2 fruit fly cellular contexts compared by ENCODE assay signal in genomic region chr2L:14599058-14599789, dm6.
TF ChIP-seq lines count a peak whose summit lies in the region.

No protein-coding gene starts in this region.

TF ChIP-seq in whole organism, embryonic, 481 proteins besides CTCF, POLR2A, EP300 and RAD21 (continued from another document and continues in another):
- TF ChIP-seq CG1024 (GFP tag; IDR thresholded peaks at IDR 0.05; lab: Robert Waterston, UW): no peak
- TF ChIP-seq vvl (GFP tag; IDR thresholded peaks at IDR 0.05; lab: Robert Waterston, UW): peak; percentile 44; the same call in 1 of the 2 replicates
- no peak for TF ChIP-seq fd96Cb (tag; optimal IDR thresholded peaks at IDR 0.05; lab: Kevin White, UChicago)
- TF ChIP-seq CG15269 (tag; optimal IDR thresholded peaks at IDR 0.05; lab: Kevin White, UChicago): peak; percentile 15
- TF ChIP-seq CG34376 (GFP tag; optimal IDR thresholded peaks at IDR 0.05; lab: Kevin White, UChicago): peak; percentile 33
- peak; percentile 24 for TF ChIP-seq nom (GFP tag; optimal IDR thresholded peaks at IDR 0.05; lab: Kevin White, UChicago)
- peak; percentile 77 for TF ChIP-seq zen2 (GFP tag; IDR thresholded peaks at IDR 0.05; lab: Robert Waterston, UW; ENCODE audit: partially characterized antibody)
- TF ChIP-seq unc-4 (GFP tag; IDR thresholded peaks at IDR 0.05; lab: Robert Waterston, UW; ENCODE audit: partially characterized antibody): peak; percentile 53
- peak in 1 of 2 experiments; percentile 9 for TF ChIP-seq eve (GFP tag; optimal IDR thresholded peaks at IDR 0.05; lab: Kevin White, UChicago)
- TF ChIP-seq NFAT (GFP tag; IDR thresholded peaks at IDR 0.05; lab: Robert Waterston, UW): no peak
- peak; percentile 70; the same call in 2 of the 3 replicates for TF ChIP-seq HLH4C (GFP tag; IDR thresholded peaks at IDR 0.05; lab: Robert Waterston, UW; ENCODE audit: partially characterized antibody)
- TF ChIP-seq CG7839 (tag; optimal IDR thresholded peaks at IDR 0.05; lab: Kevin White, UChicago): no peak
- TF ChIP-seq tap (tag; optimal IDR thresholded peaks at IDR 0.05; lab: Kevin White, UChicago): peak; percentile 40
- TF ChIP-seq Camta (GFP tag; optimal IDR thresholded peaks at IDR 0.05; lab: Kevin White, UChicago): no peak
- TF ChIP-seq CG4404 (GFP tag; IDR thresholded peaks at IDR 0.05; lab: Robert Waterston, UW): no peak
- peak; percentile 68 for TF ChIP-seq knrl (GFP tag; IDR thresholded peaks at IDR 0.05; lab: Robert Waterston, UW; ENCODE audit: partially characterized antibody)
- no peak for TF ChIP-seq CG9437 (GFP tag; optimal IDR thresholded peaks at IDR 0.05; lab: Kevin White, UChicago)
- peak; percentile 64; the same call in 1 of the 2 replicates for TF ChIP-seq ato (GFP tag; IDR thresholded peaks at IDR 0.05; lab: Robert Waterston, UW; ENCODE audit: partially characterized antibody)
- peak; percentile 83 for TF ChIP-seq tna (GFP tag; IDR thresholded peaks at IDR 0.05; lab: Robert Waterston, UW; ENCODE audit: partially characterized antibody)
- TF ChIP-seq CG6854 (GFP tag; optimal IDR thresholded peaks at IDR 0.05; lab: Kevin White, UChicago): peak; percentile 6
- no peak for TF ChIP-seq Hsf (GFP tag; optimal IDR thresholded peaks at IDR 0.05; lab: Kevin White, UChicago)
- TF ChIP-seq sens-2 (GFP tag; IDR thresholded peaks at IDR 0.05; lab: Robert Waterston, UW): no peak
- no peak for TF ChIP-seq CG32772 (GFP tag; IDR thresholded peaks at IDR 0.05; lab: Robert Waterston, UW)
- TF ChIP-seq Trl (optimal IDR thresholded peaks at IDR 0.05; lab: Kevin White, UChicago): no peak
- no peak for TF ChIP-seq Trl (GFP tag; optimal IDR thresholded peaks at IDR 0.05; lab: Kevin White, UChicago)
- peak; percentile 76 for TF ChIP-seq Scr (GFP tag; IDR thresholded peaks at IDR 0.05; lab: Robert Waterston, UW; ENCODE audit: partially characterized antibody)
- peak; percentile 82 for TF ChIP-seq mld (GFP tag; IDR thresholded peaks at IDR 0.05; lab: Robert Waterston, UW; ENCODE audit: partially characterized antibody)
- peak; percentile 70 for TF ChIP-seq CG13287 (GFP tag; IDR thresholded peaks at IDR 0.05; lab: Robert Waterston, UW; ENCODE audit: partially characterized antibody)
- no peak for TF ChIP-seq CG11723 (GFP tag; optimal IDR thresholded peaks at IDR 0.05; lab: Kevin White, UChicago)
- TF ChIP-seq Opbp (GFP tag; IDR thresholded peaks at IDR 0.05; lab: Robert Waterston, UW; ENCODE audit: partially characterized antibody): peak; percentile 88
- peak; percentile 100 for TF ChIP-seq Bdp1 (GFP tag; optimal IDR thresholded peaks at IDR 0.05; lab: Kevin White, UChicago)
- no peak for TF ChIP-seq CG1233 (GFP tag; optimal IDR thresholded peaks at IDR 0.05; lab: Kevin White, UChicago)
- TF ChIP-seq sug (tag; optimal IDR thresholded peaks at IDR 0.05; lab: Kevin White, UChicago): peak; percentile 38
- TF ChIP-seq chm (GFP tag; IDR thresholded peaks at IDR 0.05; lab: Robert Waterston, UW): peak; percentile 59; the same call in 1 of the 2 replicates
- peak; percentile 64; the same call in 3 of the 4 replicates for TF ChIP-seq Dll (GFP tag; IDR thresholded peaks at IDR 0.05; lab: Robert Waterston, UW; ENCODE audit: partially characterized antibody)
- no peak for TF ChIP-seq Hr39 (optimal IDR thresholded peaks at IDR 0.05; lab: Kevin White, UChicago)
- TF ChIP-seq Pdp1 (GFP tag; optimal IDR thresholded peaks at IDR 0.05; lab: Kevin White, UChicago): peak in 1 of 2 experiments; percentile 12
- TF ChIP-seq chinmo (GFP tag; IDR thresholded peaks at IDR 0.05; lab: Robert Waterston, UW; ENCODE audit: partially characterized antibody): peak; percentile 86; the same call in 3 of the 4 replicates
- peak; percentile 15 for TF ChIP-seq mirr (GFP tag; optimal IDR thresholded peaks at IDR 0.05; lab: Kevin White, UChicago)
- TF ChIP-seq CG16813 (GFP tag; IDR thresholded peaks at IDR 0.05; lab: Robert Waterston, UW; ENCODE audit: partially characterized antibody): peak; percentile 83
- TF ChIP-seq Bgb (GFP tag; IDR thresholded peaks at IDR 0.05; lab: Robert Waterston, UW; ENCODE audit: partially characterized antibody): peak; percentile 84
- no peak for TF ChIP-seq CG3726 (GFP tag; IDR thresholded peaks at IDR 0.05; lab: Robert Waterston, UW)
- TF ChIP-seq tio (GFP tag; optimal IDR thresholded peaks at IDR 0.05; lab: Kevin White, UChicago): no peak
- peak; percentile 61 for TF ChIP-seq Med (GFP tag; lab: Kevin White, UChicago)
- peak; percentile 85 for TF ChIP-seq bbx (GFP tag; IDR thresholded peaks at IDR 0.05; lab: Robert Waterston, UW; ENCODE audit: partially characterized antibody)
- TF ChIP-seq nerfin-2 (GFP tag; IDR thresholded peaks at IDR 0.05; lab: Robert Waterston, UW; ENCODE audit: partially characterized antibody): peak; percentile 81
- TF ChIP-seq CG13894 (tag; optimal IDR thresholded peaks at IDR 0.05; lab: Kevin White, UChicago): peak; percentile 17
- peak; percentile 74 for TF ChIP-seq exex (tag; optimal IDR thresholded peaks at IDR 0.05; lab: Kevin White, UChicago)
- no peak for TF ChIP-seq CG7987 (GFP tag; optimal IDR thresholded peaks at IDR 0.05; lab: Kevin White, UChicago)
- TF ChIP-seq fu2 (GFP tag; optimal IDR thresholded peaks at IDR 0.05; lab: Kevin White, UChicago): no peak
- TF ChIP-seq Dp (GFP tag; optimal IDR thresholded peaks at IDR 0.05; lab: Kevin White, UChicago): no peak
- TF ChIP-seq hbn (GFP tag; IDR thresholded peaks at IDR 0.05; lab: Robert Waterston, UW; ENCODE audit: partially characterized antibody): peak; percentile 39; the same call in 1 of the 2 replicates
- peak; percentile 79 for TF ChIP-seq amos (GFP tag; IDR thresholded peaks at IDR 0.05; lab: Robert Waterston, UW; ENCODE audit: partially characterized antibody)
- TF ChIP-seq Rfx (GFP tag; IDR thresholded peaks at IDR 0.05; lab: Robert Waterston, UW): peak; percentile 40; the same call in 1 of the 2 replicates
- peak; percentile 56; the same call in 1 of the 3 replicates for TF ChIP-seq ci (GFP tag; IDR thresholded peaks at IDR 0.05; lab: Robert Waterston, UW)
- TF ChIP-seq vnd (GFP tag; IDR thresholded peaks at IDR 0.05; lab: Robert Waterston, UW; ENCODE audit: partially characterized antibody): peak; percentile 70
- TF ChIP-seq CG33213 (GFP tag; optimal IDR thresholded peaks at IDR 0.05; lab: Kevin White, UChicago): no peak
- no peak for TF ChIP-seq Fer3 (tag; optimal IDR thresholded peaks at IDR 0.05; lab: Kevin White, UChicago)
- no peak for TF ChIP-seq CG11456 (GFP tag; IDR thresholded peaks at IDR 0.05; lab: Robert Waterston, UW)
- peak in 1 of 3 experiments; percentile 44 for TF ChIP-seq Stat92E (GFP tag; optimal IDR thresholded peaks at IDR 0.05; lab: Kevin White, UChicago)

TF ChIP-seq in whole organism, prepupa, 60 proteins besides CTCF, POLR2A, EP300 and RAD21 (continued from another document):
- no peak for TF ChIP-seq dac (GFP tag; optimal IDR thresholded peaks at IDR 0.05; lab: Kevin White, UChicago)
- TF ChIP-seq CG32006 (GFP tag; optimal IDR thresholded peaks at IDR 0.05; lab: Kevin White, UChicago): no peak
- no peak for TF ChIP-seq CG8119 (GFP tag; IDR thresholded peaks at IDR 0.05; lab: Robert Waterston, UW)
- TF ChIP-seq Met (GFP tag; optimal IDR thresholded peaks at IDR 0.05; lab: Kevin White, UChicago): peak; percentile 13
- TF ChIP-seq CG6792 (GFP tag; optimal IDR thresholded peaks at IDR 0.05; lab: Kevin White, UChicago): no peak
- no peak for TF ChIP-seq achi (GFP tag; optimal IDR thresholded peaks at IDR 0.05; lab: Kevin White, UChicago)
- TF ChIP-seq Smox (GFP tag; optimal IDR thresholded peaks at IDR 0.05; lab: Kevin White, UChicago): no peak
- TF ChIP-seq fd85E (GFP tag; optimal IDR thresholded peaks at IDR 0.05; lab: Kevin White, UChicago): no peak
- peak; percentile 52 for TF ChIP-seq dsx (GFP tag; optimal IDR thresholded peaks at IDR 0.05; lab: Kevin White, UChicago; ENCODE audit: poor library complexity, severe bottlenecking)
- no peak for TF ChIP-seq fkh (GFP tag; optimal IDR thresholded peaks at IDR 0.05; lab: Kevin White, UChicago)
- peak; percentile 49 for TF ChIP-seq Eip78C (GFP tag; lab: Kevin White, UChicago)
- no peak for TF ChIP-seq Hr4 (GFP tag; optimal IDR thresholded peaks at IDR 0.05; lab: Kevin White, UChicago)
- TF ChIP-seq CG34406 (GFP tag; optimal IDR thresholded peaks at IDR 0.05; lab: Kevin White, UChicago): no peak
- no peak for TF ChIP-seq CG10669 (GFP tag; optimal IDR thresholded peaks at IDR 0.05; lab: Kevin White, UChicago)
- TF ChIP-seq fd59A (GFP tag; optimal IDR thresholded peaks at IDR 0.05; lab: Kevin White, UChicago): no peak
- no peak for TF ChIP-seq CG1621 (tag; optimal IDR thresholded peaks at IDR 0.05; lab: Kevin White, UChicago)
- peak; percentile 54; the same call in 1 of the 2 replicates for TF ChIP-seq CG15336 (GFP tag; IDR thresholded peaks at IDR 0.05; lab: Robert Waterston, UW)
TF ChIP-seq in whole organism, prepupa: peak in this region for 8.
